Worm (Caenorhabditis elegans) whole organism, L4 larva: ENCODE measurements around the gene adt-1.

ENCODE experiments used
- aha-1 ChIP-seq: fragments of 150-350 bp; peaks from one replicate; lab custom pipeline; 2014; ENCODE audit warnings: missing biosample characterization, missing genetic modification characterization
- ama-1 ChIP-seq: fragments of 150-350 bp; optimal IDR thresholded peaks from 2 replicates; lab custom pipeline; 2014; ENCODE audit warnings: inconsistent platforms, mixed read lengths
- lin-1 ChIP-seq: fragments of 200-800 bp; sonication (Bioruptor generic); IDR thresholded peaks from 2 replicates; pipeline ENCODE4 v1.3.6; 2022; ENCODE audit warnings: missing genetic modification reagents, missing genetic modification characterization, missing compliant biosample characterization
- nhr-77 ChIP-seq: fragments of 150-350 bp; optimal IDR thresholded peaks from 2 replicates; lab custom pipeline; 2014; ENCODE audit warnings: missing biosample characterization, missing genetic modification characterization
- pha-4 ChIP-seq, 2 experiments: fragments of 150-350 bp in 1 of 2; fragments of 200-800 bp in 1 of 2; sonication (Bioruptor generic) in 1 of 2; IDR thresholded peaks in 1 of 2; optimal IDR thresholded peaks in 1 of 2; 2 replicates each; pipeline versions ENCODE4 v1.3.6 to Lab custom; 2014 to 2022; ENCODE audit warnings: missing genetic modification characterization in 2 of 2, missing genetic modification reagents in 2 of 2, missing biosample characterization in 1 of 2, missing compliant biosample characterization in 1 of 2
- vab-7 ChIP-seq: fragments of 200-800 bp; sonication (Bioruptor generic); IDR thresholded peaks from 2 replicates; pipeline ENCODE4 v1.3.6; 2022; ENCODE audit warnings: missing genetic modification reagents, missing genetic modification characterization, missing compliant biosample characterization

DNA sequence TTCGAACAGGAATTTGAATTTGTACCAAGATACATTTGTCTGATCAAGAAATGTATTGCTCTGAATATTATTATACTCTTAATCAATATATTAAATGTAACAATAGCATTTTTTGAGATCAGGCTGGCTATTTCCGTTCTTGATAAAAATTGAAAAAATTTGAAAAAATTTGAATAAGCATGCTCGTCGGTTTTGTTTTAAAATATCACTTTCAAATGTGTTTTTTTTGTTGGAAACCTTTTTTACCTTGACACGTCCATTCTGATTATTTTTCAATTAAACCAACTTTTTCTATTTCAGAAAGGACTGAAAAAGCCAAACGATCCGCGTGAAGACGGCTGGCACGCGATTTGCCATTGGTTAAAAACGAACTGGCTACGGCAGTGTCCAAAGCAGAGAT is at the start of gene adt-1:
- TF ChIP-seq pha-4 (GFP tag; IDR thresholded peaks at IDR 0.05; lab: Robert Waterston, UW) (no peak), pha-4 (tag; optimal IDR thresholded peaks at IDR 0.05; lab: Kevin White, UChicago) (no peak), ama-1 (lab: Kevin White, UChicago) (no peak), nhr-77 (tag; lab: Kevin White, UChicago) (no peak), vab-7 (GFP tag; lab: Robert Waterston, UW) (no peak), lin-1 (GFP tag; lab: Robert Waterston, UW) (no peak), aha-1 (tag; lab: Kevin White, UChicago) (no peak)
